Worm (Caenorhabditis elegans) whole organism, L4 larva: ENCODE results near the gene ugt-7.
A peak's percentile ranks its signal among the peaks of the same experiment; 100 is the strongest.

Experiments
- lin-13 ChIP-seq: fragments of 150-350 bp; optimal IDR thresholded peaks from 2 replicates; lab custom pipeline; 2014; ENCODE audit warnings: missing biosample characterization, missing genetic modification reagents, missing genetic modification characterization
- mdl-1 ChIP-seq, 2 experiments: fragments of 150-350 bp in 1 of 2; sonication (generic microtip) in 1 of 2; optimal IDR thresholded peaks; 2 replicates each; lab custom pipeline; 2014 to 2017; ENCODE audit warnings: missing biosample characterization in 2 of 2, missing genetic modification characterization in 2 of 2
- nhr-11 ChIP-seq: fragments of 150-350 bp; optimal IDR thresholded peaks from 2 replicates; lab custom pipeline; 2014; ENCODE audit warnings: missing biosample characterization, missing genetic modification characterization
- nhr-237 ChIP-seq: sonication (generic microtip); optimal IDR thresholded peaks from 2 replicates; lab custom pipeline; 2017; ENCODE audit warnings: missing biosample characterization, missing genetic modification characterization
- nhr-28 ChIP-seq: fragments of 150-350 bp; optimal IDR thresholded peaks from 2 replicates; lab custom pipeline; 2014; ENCODE audit warnings: missing biosample characterization, missing genetic modification characterization
- nhr-77 ChIP-seq: fragments of 150-350 bp; optimal IDR thresholded peaks from 2 replicates; lab custom pipeline; 2014; ENCODE audit warnings: missing biosample characterization, missing genetic modification characterization
- pha-4 ChIP-seq, 2 experiments: fragments of 150-350 bp in 1 of 2; fragments of 200-800 bp in 1 of 2; sonication (Bioruptor generic) in 1 of 2; IDR thresholded peaks in 1 of 2; optimal IDR thresholded peaks in 1 of 2; 2 replicates each; pipeline versions ENCODE4 v1.3.6 to Lab custom; 2014 to 2022; ENCODE audit warnings: missing genetic modification characterization in 2 of 2, missing genetic modification reagents in 2 of 2, missing biosample characterization in 1 of 2, missing compliant biosample characterization in 1 of 2
- set-16 ChIP-seq: fragments of 200-800 bp; sonication (Bioruptor generic); IDR thresholded peaks from 2 replicates; pipeline ENCODE4 v1.3.6; 2022; ENCODE audit warnings: missing genetic modification reagents, missing genetic modification characterization, missing compliant biosample characterization
- snpc-4 ChIP-seq: fragments of 150-350 bp; optimal IDR thresholded peaks from 2 replicates; lab custom pipeline; 2014; ENCODE audit warnings: missing biosample characterization, missing genetic modification characterization
- unc-130 ChIP-seq: sonication (generic microtip); optimal IDR thresholded peaks from 2 replicates; lab custom pipeline; 2016; ENCODE audit warnings: missing genetic modification reagents, missing genetic modification characterization, missing compliant biosample characterization
- unc-39 ChIP-seq: sonication (generic microtip); optimal IDR thresholded peaks from 2 replicates; lab custom pipeline; 2017; ENCODE audit warnings: missing biosample characterization, missing genetic modification characterization

DNA sequence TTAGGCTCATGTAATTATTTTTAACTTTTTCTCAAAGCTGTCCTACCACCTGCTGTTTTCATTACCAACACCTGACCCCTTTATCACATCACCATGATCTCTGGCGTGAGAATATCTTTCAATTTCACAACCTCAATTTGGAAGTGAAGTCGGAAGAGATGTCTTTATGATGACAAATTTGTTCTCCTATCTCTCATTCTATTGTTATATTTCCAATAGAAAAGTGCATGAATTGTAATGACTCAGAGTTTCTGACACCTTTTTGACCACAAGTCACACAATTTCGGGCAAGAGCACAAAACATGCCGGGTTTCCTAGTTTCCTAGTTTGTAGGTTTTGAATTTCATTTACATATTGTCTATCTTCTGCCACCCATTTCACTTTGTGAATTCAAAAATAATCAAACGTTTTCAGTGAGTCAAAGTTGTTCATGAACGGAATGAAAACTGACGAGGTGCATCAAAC lies 18.5 kb upstream of the ugt-7 start, which contains the start of gene srr-4:
- TF ChIP-seq snpc-4 (no peak), unc-39 (tag; lab: Kevin White, UChicago) (no peak), mdl-1 (tag; optimal IDR thresholded peaks at IDR 0.05; lab: Kevin White, UChicago) (no peak), nhr-11 (tag; lab: Kevin White, UChicago) (no peak), lin-13 (GFP tag; lab: Kevin White, UChicago) (no peak), nhr-28 (peak; percentile 61), unc-130 (GFP tag; lab: Kevin White, UChicago) (no peak), nhr-77 (no peak), set-16 (GFP tag; lab: Robert Waterston, UW) (no peak), pha-4 (GFP tag; IDR thresholded peaks at IDR 0.05; lab: Robert Waterston, UW) (no peak), pha-4 (tag; optimal IDR thresholded peaks at IDR 0.05; lab: Kevin White, UChicago) (no peak), nhr-237 (tag; lab: Kevin White, UChicago) (no peak)
